Worm (Caenorhabditis elegans): ENCODE measurements around the gene arrd-6.

Gene arrd-6

ce11 chrII:11176441-11176840 is 33.9 kb downstream of the arrd-6 start (continued):
- TF ChIP-seq zfp-3 (GFP tag; conservative IDR thresholded peaks at IDR 0.05) (no peak), vab-7 (GFP tag; IDR thresholded peaks at IDR 0.05) (no peak), madf-5 (GFP tag; IDR thresholded peaks at IDR 0.05) (no peak), tra-1 (GFP tag; IDR thresholded peaks at IDR 0.05) (no peak), dpl-1 (GFP tag; optimal IDR thresholded peaks at IDR 0.05) (no peak), nhr-48 (tag; optimal IDR thresholded peaks at IDR 0.05) (no peak), unc-39 (tag; optimal IDR thresholded peaks at IDR 0.05) (no peak), ZK337.2 (GFP tag; IDR thresholded peaks at IDR 0.05) (no peak; the same call in 1 of the 2 replicates), ceh-82 (tag; optimal IDR thresholded peaks at IDR 0.05) (no peak)

ce11 chrII:11177376-11177775 is 34.8 kb downstream of the arrd-6 start, which contains the start of gene F37H8.6:
Gene F37H8.6 (minus strand): TSS chrII:11177476.
- no peak for TF ChIP-seq spr-1 (tag; optimal IDR thresholded peaks at IDR 0.05)
- no peak for TF ChIP-seq ceh-28 (tag; optimal IDR thresholded peaks at IDR 0.05)
- peak; percentile 62 for TF ChIP-seq aha-1 (tag)
- no peak for TF ChIP-seq arid-1 (GFP tag; conservative IDR thresholded peaks at IDR 0.05)
- TF ChIP-seq hlh-30 (tag; optimal IDR thresholded peaks at IDR 0.05; ENCODE audit: insufficient read depth) = no peak
- TF ChIP-seq gei-8 (GFP tag; optimal IDR thresholded peaks at IDR 0.05) = no peak
- no peak for TF ChIP-seq snpc-1.2 (GFP tag; IDR thresholded peaks at IDR 0.05)

- TF ChIP-seq nhr-28 (tag; optimal IDR thresholded peaks at IDR 0.05) (peak; percentile 44), unc-62 (GFP tag; optimal IDR thresholded peaks at IDR 0.05 in 1 of 2) (peak in 1 of 2 experiments; percentile 68), unc-62 (tag; optimal IDR thresholded peaks at IDR 0.05) (no peak), lsy-2 (tag; optimal IDR thresholded peaks at IDR 0.05) (no peak), vab-7 (GFP tag; IDR thresholded peaks at IDR 0.05) (no peak), rbr-2 (tag; optimal IDR thresholded peaks at IDR 0.05) (no peak), skn-1 (tag; optimal IDR thresholded peaks at IDR 0.05) (no peak), nhr-25 (tag; optimal IDR thresholded peaks at IDR 0.05; ENCODE audit: borderline replicate concordance, insufficient read depth) (no peak)
Observed at ce11 chrII:11178737-11179136, 36.2 kb downstream of the arrd-6 start.

- TF ChIP-seq daf-16 (GFP tag; optimal IDR thresholded peaks at IDR 0.05) (no peak), daf-16 (tag; optimal IDR thresholded peaks at IDR 0.05) (peak; percentile 18), mxl-2 (GFP tag; conservative IDR thresholded peaks at IDR 0.05) (no peak), aha-1 (tag) (peak; percentile 78), lsy-2 (tag; optimal IDR thresholded peaks at IDR 0.05) (peak in 1 of 2 experiments; percentile 2), dve-1 (tag; optimal IDR thresholded peaks at IDR 0.05; ENCODE audit: insufficient read depth) (peak; percentile 24), dmd-6 (GFP tag; IDR thresholded peaks at IDR 0.05) (peak; percentile 68), mdl-1 (tag; optimal IDR thresholded peaks at IDR 0.05) (peak in 1 of 2 experiments; percentile 54), Y48G9A.11 (GFP tag; IDR thresholded peaks at IDR 0.05) (no peak), mep-1 (tag; optimal IDR thresholded peaks at IDR 0.05) (peak; percentile 20), pqm-1 (tag; optimal IDR thresholded peaks at IDR 0.05) (peak; percentile 21), mxl-3 (GFP tag; optimal IDR thresholded peaks at IDR 0.05) (peak; percentile 68), cey-2 (tag; optimal IDR thresholded peaks at IDR 0.05; ENCODE audit: borderline replicate concordance, insufficient read depth) (no peak), mes-2 (tag; optimal IDR thresholded peaks at IDR 0.05; ENCODE audit: poor library complexity, severe bottlenecking) (peak; percentile 28), nhr-28 (tag; optimal IDR thresholded peaks at IDR 0.05) (peak; percentile 98), hlh-11 (tag; optimal IDR thresholded peaks at IDR 0.05) (peak; percentile 47), hlh-30 (tag; optimal IDR thresholded peaks at IDR 0.05; ENCODE audit: insufficient read depth) (peak; percentile 3), ceh-44 (GFP tag; IDR thresholded peaks at IDR 0.05) (no peak)
Observed at ce11 chrII:11181250-11181704, 38.7 kb downstream of the arrd-6 start, which contains the start of gene bigr-1. Gene bigr-1 (plus strand): TSS chrII:11181654.
